Worm (Caenorhabditis elegans): Measurements from ENCODE around the gene clec-196.

- TF ChIP-seq ceh-36 (tag; optimal IDR thresholded peaks at IDR 0.05) (no peak), ets-7 (tag; optimal IDR thresholded peaks at IDR 0.05) (no peak), pes-1 (GFP tag; IDR thresholded peaks at IDR 0.05) (no peak), tra-4 (tag; optimal IDR thresholded peaks at IDR 0.05) (no peak), ama-1 (optimal IDR thresholded peaks at IDR 0.05) (no peak), tbx-37 (GFP tag; conservative IDR thresholded peaks at IDR 0.05) (no peak), hmg-4 (GFP tag; optimal IDR thresholded peaks at IDR 0.05) (no peak), B0310.2 (tag; optimal IDR thresholded peaks at IDR 0.05) (no peak), ceh-13 (GFP tag; optimal IDR thresholded peaks at IDR 0.05) (no peak), hnd-1 (tag; optimal IDR thresholded peaks at IDR 0.05) (no peak), aly-1 (tag; optimal IDR thresholded peaks at IDR 0.05) (no peak)
Measured at ce11 chrIV:17284099-17284498, 7.3 kb downstream of the clec-196 start, which contains the start of gene nra-1.

Data from whole organism, early embryonic.